Worm (Caenorhabditis elegans): ENCODE measurements around the gene clec-224.

clec-224 gene

ce11 chrV:12190943-12191569, 11.8 kb upstream of the clec-224 start, which contains the start of gene dpy-30:
TSS of gene dpy-30 (plus strand) at chrV:12191519.
- TF ChIP-seq ZK546.5 (tag; optimal IDR thresholded peaks at IDR 0.05) (no peak), ceh-82 (tag; optimal IDR thresholded peaks at IDR 0.05) (no peak), C34F6.9 (tag; optimal IDR thresholded peaks at IDR 0.05) (peak; percentile 85), skn-1 (tag; optimal IDR thresholded peaks at IDR 0.05) (no peak), nhr-10 (tag; optimal IDR thresholded peaks at IDR 0.05) (no peak), nhr-6 (tag; optimal IDR thresholded peaks at IDR 0.05) (no peak), F13H6.1 (tag; optimal IDR thresholded peaks at IDR 0.05) (peak; percentile 41), sma-3 (GFP tag; optimal IDR thresholded peaks at IDR 0.05) (peak; percentile 46), dmd-4 (tag; optimal IDR thresholded peaks at IDR 0.05) (no peak), lin-13 (GFP tag; optimal IDR thresholded peaks at IDR 0.05) (peak; percentile 13), fos-1 (tag; optimal IDR thresholded peaks at IDR 0.05) (no peak), unc-55 (GFP tag; optimal IDR thresholded peaks at IDR 0.05) (peak; percentile 75), nhr-11 (tag; optimal IDR thresholded peaks at IDR 0.05) (no peak), lsy-2 (tag; optimal IDR thresholded peaks at IDR 0.05) (peak; percentile 87 to 97), zag-1 (tag; optimal IDR thresholded peaks at IDR 0.05) (no peak), aly-2 (tag; optimal IDR thresholded peaks at IDR 0.05) (no peak), sem-4 (tag; optimal IDR thresholded peaks at IDR 0.05) (no peak), snpc-4 (tag; optimal IDR thresholded peaks at IDR 0.05) (peak; percentile 29), mab-5 (tag; optimal IDR thresholded peaks at IDR 0.05) (no peak), ztf-11 (tag; optimal IDR thresholded peaks at IDR 0.05) (no peak), nhr-23 (tag; optimal IDR thresholded peaks at IDR 0.05) (no peak), R02D3.7 (tag; optimal IDR thresholded peaks at IDR 0.05) (no peak), egl-27 (tag; optimal IDR thresholded peaks at IDR 0.05) (no peak), elt-1 (tag; optimal IDR thresholded peaks at IDR 0.05) (no peak), ztf-4 (tag; optimal IDR thresholded peaks at IDR 0.05) (no peak), lin-39 (tag; optimal IDR thresholded peaks at IDR 0.05) (no peak), nhr-12 (tag; optimal IDR thresholded peaks at IDR 0.05) (no peak), mdl-1 (tag; optimal IDR thresholded peaks at IDR 0.05) (no peak), crh-2 (tag; optimal IDR thresholded peaks at IDR 0.05) (peak; percentile 70), nhr-129 (tag; optimal IDR thresholded peaks at IDR 0.05) (peak; percentile 73), Y55F3AM.14 (GFP tag; optimal IDR thresholded peaks at IDR 0.05) (no peak), gmeb-1 (tag; optimal IDR thresholded peaks at IDR 0.05) (peak; percentile 69), unc-39 (tag; optimal IDR thresholded peaks at IDR 0.05) (no peak), alr-1 (tag; optimal IDR thresholded peaks at IDR 0.05) (no peak), blmp-1 (tag; optimal IDR thresholded peaks at IDR 0.05; ENCODE audit: insufficient read depth) (no peak), sma-9 (GFP tag; optimal IDR thresholded peaks at IDR 0.05) (peak; percentile 66), sma-9 (tag; optimal IDR thresholded peaks at IDR 0.05) (no peak), nhr-25 (tag; optimal IDR thresholded peaks at IDR 0.05) (peak; percentile 39), mbf-1 (tag; optimal IDR thresholded peaks at IDR 0.05) (no peak), nhr-21 (tag; optimal IDR thresholded peaks at IDR 0.05) (no peak), nhr-77 (tag; optimal IDR thresholded peaks at IDR 0.05) (no peak), unc-62 (GFP tag; optimal IDR thresholded peaks at IDR 0.05) (no peak), elt-3 (tag; optimal IDR thresholded peaks at IDR 0.05) (no peak), lin-11 (tag; optimal IDR thresholded peaks at IDR 0.05) (peak; percentile 17), peb-1 (tag; optimal IDR thresholded peaks at IDR 0.05) (no peak), nhr-237 (tag; optimal IDR thresholded peaks at IDR 0.05) (no peak), ceh-16 (tag; optimal IDR thresholded peaks at IDR 0.05) (no peak), ama-1 (optimal IDR thresholded peaks at IDR 0.05) (no peak), ztf-1 (GFP tag; conservative IDR thresholded peaks at IDR 0.05) (no peak)

Measured in whole organism, L2 larva.